Worm (Caenorhabditis elegans) whole organism, L3 larva: ENCODE measurements around the gene rol-1.

Experiments
- jun-1 ChIP-seq: fragments of 150-350 bp; optimal IDR thresholded peaks from 2 replicates; lab custom pipeline; 2014; ENCODE audit warnings: missing biosample characterization, missing genetic modification reagents, missing genetic modification characterization
- lin-15B ChIP-seq: fragments of 150-350 bp; optimal IDR thresholded peaks from 2 replicates; lab custom pipeline; 2014; ENCODE audit warnings: missing biosample characterization, missing genetic modification characterization
- lin-39 ChIP-seq: fragments of 150-350 bp; optimal IDR thresholded peaks from 2 replicates; lab custom pipeline; 2018; ENCODE audit warnings: missing biosample characterization, missing genetic modification reagents, missing genetic modification characterization
- nhr-23 ChIP-seq: fragments of 150-350 bp; optimal IDR thresholded peaks from 2 replicates; lab custom pipeline; 2014; ENCODE audit warnings: missing biosample characterization, missing genetic modification reagents, missing genetic modification characterization

ce11 chrII:12189193-12189592, 16.8 kb downstream of the rol-1 start:
- TF ChIP-seq jun-1 (no peak), lin-15B (no peak), nhr-23 (no peak), lin-39 (no peak)
